Worm (Caenorhabditis elegans) whole organism, young adult: ENCODE measurements around the gene moe-3.

Source experiments
- B0336.3 ChIP-seq: fragments of 200-800 bp; sonication (Bioruptor generic); IDR thresholded peaks from 2 replicates; pipeline ENCODE4 v1.3.6; 2022; ENCODE audit warnings: missing genetic modification characterization, missing compliant biosample characterization
- C06A6.2 ChIP-seq: fragments of 200-800 bp; sonication (Bioruptor generic); conservative IDR thresholded peaks from 2 replicates; pipeline ENCODE4 v1.3.6; 2022; ENCODE audit warnings: missing genetic modification characterization, missing compliant biosample characterization
- D2030.7 ChIP-seq: fragments of 200-800 bp; sonication (Bioruptor generic); IDR thresholded peaks from 2 replicates; pipeline ENCODE4 v1.3.6; 2022; ENCODE audit warnings: missing genetic modification reagents, missing genetic modification characterization, missing compliant biosample characterization
- F33H1.4 ChIP-seq: fragments of 200-800 bp; sonication (Bioruptor generic); IDR thresholded peaks from 2 replicates; pipeline ENCODE4 v1.3.6; 2022; ENCODE audit warnings: missing genetic modification reagents, missing genetic modification characterization, missing compliant biosample characterization
- F37B4.10 ChIP-seq: fragments of 200-800 bp; sonication (Bioruptor generic); IDR thresholded peaks from 2 replicates; pipeline ENCODE4 v1.3.6; 2022; ENCODE audit warnings: missing genetic modification characterization, missing compliant biosample characterization
- F52B5.7 ChIP-seq: sonication (generic microtip); optimal IDR thresholded peaks from 2 replicates; lab custom pipeline; 2016; ENCODE audit warnings: mild to moderate bottlenecking, missing genetic modification characterization, missing compliant biosample characterization
- F57C9.4 ChIP-seq: sonication (generic microtip); optimal IDR thresholded peaks from 2 replicates; lab custom pipeline; 2017; ENCODE audit warnings: mild to moderate bottlenecking, missing genetic modification characterization, missing compliant biosample characterization
- K11D2.4 ChIP-seq: fragments of 200-800 bp; sonication (Bioruptor generic); IDR thresholded peaks from 2 replicates; pipeline ENCODE4 v1.3.6; 2022; ENCODE audit warnings: missing genetic modification reagents, missing genetic modification characterization, missing compliant biosample characterization
- Y53G8AR.9 ChIP-seq: fragments of 200-800 bp; sonication (Bioruptor generic); conservative IDR thresholded peaks from 2 replicates; pipeline ENCODE4 v1.3.6; 2022; ENCODE audit warnings: missing genetic modification reagents, missing genetic modification characterization, missing compliant biosample characterization
- Y95B8A.8 ChIP-seq: fragments of 200-800 bp; sonication (Bioruptor generic); IDR thresholded peaks from 2 replicates; pipeline ENCODE4 v1.3.6; 2022; ENCODE audit warnings: missing genetic modification reagents, missing genetic modification characterization, missing compliant biosample characterization
- akir-1 ChIP-seq: fragments of 200-800 bp; sonication (Bioruptor generic); optimal IDR thresholded peaks from 2 replicates; lab custom pipeline; 2018; ENCODE audit warnings: mild to moderate bottlenecking, missing genetic modification characterization, moderate library complexity, missing compliant biosample characterization
- atf-7 ChIP-seq: sonication (generic microtip); optimal IDR thresholded peaks from 2 replicates; lab custom pipeline; 2017; ENCODE audit warnings: mild to moderate bottlenecking, missing genetic modification characterization, missing compliant biosample characterization
- attf-5 ChIP-seq: fragments of 200-800 bp; sonication (Bioruptor generic); optimal IDR thresholded peaks from 2 replicates; lab custom pipeline; 2018; ENCODE audit warnings: mild to moderate bottlenecking, missing genetic modification characterization, missing compliant biosample characterization
- attf-6 ChIP-seq: fragments of 200-800 bp; sonication (Bioruptor generic); IDR thresholded peaks from 2 replicates; pipeline ENCODE4 v1.3.6; 2022; ENCODE audit warnings: missing genetic modification reagents, missing genetic modification characterization, missing compliant biosample characterization
- cebp-1 ChIP-seq, 2 experiments: fragments of 200-800 bp in 1 of 2; sonication (Bioruptor generic) in 1 of 2; sonication (generic microtip) in 1 of 2; IDR thresholded peaks in 1 of 2; optimal IDR thresholded peaks in 1 of 2; 2 replicates each; pipeline versions ENCODE4 v1.3.6 to Lab custom; 2017 to 2022; ENCODE audit warnings: missing compliant biosample characterization in 2 of 2, missing genetic modification characterization in 2 of 2, mild to moderate bottlenecking in 1 of 2, missing genetic modification reagents in 1 of 2, moderate library complexity in 1 of 2
- ceh-79 ChIP-seq: sonication (generic microtip); optimal IDR thresholded peaks from 2 replicates; lab custom pipeline; 2017; ENCODE audit warnings: mild to moderate bottlenecking, missing genetic modification characterization, missing compliant biosample characterization
- die-1 ChIP-seq: sonication (generic microtip); optimal IDR thresholded peaks from 2 replicates; lab custom pipeline; 2016; ENCODE audit warnings: missing genotype, mild to moderate bottlenecking, missing genetic modification characterization, missing compliant biosample characterization
- egrh-3 ChIP-seq: fragments of 200-800 bp; sonication (Bioruptor generic); IDR thresholded peaks from 2 replicates; pipeline ENCODE4 v1.3.6; 2022; ENCODE audit warnings: missing genetic modification reagents, missing genetic modification characterization, missing compliant biosample characterization
- ets-4 ChIP-seq: fragments of 200-800 bp; sonication (Bioruptor generic); optimal IDR thresholded peaks from 2 replicates; lab custom pipeline; 2018; ENCODE audit warnings: mild to moderate bottlenecking, missing genetic modification characterization, missing compliant biosample characterization
- gei-17 ChIP-seq: fragments of 200-800 bp; sonication (Bioruptor generic); optimal IDR thresholded peaks from 2 replicates; lab custom pipeline; 2018; ENCODE audit warnings: mild to moderate bottlenecking, missing genetic modification characterization, missing compliant biosample characterization
- hlh-26 ChIP-seq: fragments of 200-800 bp; sonication (Bioruptor generic); conservative IDR thresholded peaks from 2 replicates; pipeline ENCODE4 v1.3.6; 2022; ENCODE audit warnings: missing genetic modification reagents, missing genetic modification characterization, missing compliant biosample characterization
- let-607 ChIP-seq, 2 experiments: fragments of 200-800 bp in 1 of 2; sonication (Bioruptor generic) in 1 of 2; sonication (generic microtip) in 1 of 2; optimal IDR thresholded peaks; 2 replicates each; lab custom pipeline; 2016 to 2018; ENCODE audit warnings: mild to moderate bottlenecking in 2 of 2, missing compliant biosample characterization in 2 of 2, missing genetic modification characterization in 2 of 2, moderate library complexity in 2 of 2, missing genotype in 1 of 2
- lin-54 ChIP-seq: fragments of 200-800 bp; sonication (Bioruptor generic); optimal IDR thresholded peaks from 2 replicates; lab custom pipeline; 2018; ENCODE audit warnings: mild to moderate bottlenecking, missing genetic modification characterization, missing compliant biosample characterization
- madf-3 ChIP-seq: fragments of 200-800 bp; sonication (Bioruptor generic); IDR thresholded peaks from 2 replicates; pipeline ENCODE4 v1.3.6; 2022; ENCODE audit warnings: missing genetic modification reagents, missing genetic modification characterization, missing compliant biosample characterization
- mcd-1 ChIP-seq: fragments of 200-800 bp; sonication (Bioruptor generic); IDR thresholded peaks from 2 replicates; pipeline ENCODE4 v1.3.6; 2022; ENCODE audit warnings: missing genetic modification reagents, missing genetic modification characterization, missing compliant biosample characterization
- mes-4 ChIP-seq: sonication (generic microtip); optimal IDR thresholded peaks from 2 replicates; lab custom pipeline; 2016; ENCODE audit warnings: missing genotype, missing genetic modification characterization, missing compliant biosample characterization
- mxl-1 ChIP-seq: sonication (generic microtip); optimal IDR thresholded peaks from 2 replicates; lab custom pipeline; 2016; ENCODE audit warnings: missing genetic modification characterization, missing compliant biosample characterization
- nhr-179 ChIP-seq: sonication (generic microtip); optimal IDR thresholded peaks from 2 replicates; lab custom pipeline; 2016; ENCODE audit warnings: mild to moderate bottlenecking, missing genetic modification characterization, missing compliant biosample characterization
- nhr-27 ChIP-seq: fragments of 200-800 bp; sonication (Bioruptor generic); optimal IDR thresholded peaks from 2 replicates; lab custom pipeline; 2018; ENCODE audit warnings: mild to moderate bottlenecking, missing genetic modification characterization, moderate library complexity, missing compliant biosample characterization
- nhr-90 ChIP-seq: sonication (generic microtip); optimal IDR thresholded peaks from 2 replicates; lab custom pipeline; 2016; ENCODE audit warnings: missing genotype, mild to moderate bottlenecking, missing genetic modification characterization, missing compliant biosample characterization
- pbrm-1 ChIP-seq: fragments of 200-800 bp; sonication (Bioruptor generic); IDR thresholded peaks from 2 replicates; pipeline ENCODE4 v1.3.6; 2022; ENCODE audit warnings: missing genetic modification reagents, missing genetic modification characterization, missing compliant biosample characterization
- rec-8 ChIP-seq, 2 experiments: sonication (generic microtip); optimal IDR thresholded peaks; 2 replicates each; lab custom pipeline; 2016; ENCODE audit warnings: mild to moderate bottlenecking in 2 of 2, missing genetic modification characterization in 2 of 2, missing genetic modification reagents in 2 of 2, missing genotype in 2 of 2, missing biosample characterization in 1 of 2, missing compliant biosample characterization in 1 of 2, moderate library complexity in 1 of 2
- snpc-4 ChIP-seq, 5 experiments: fragments of 150-350 bp in 1 of 5; sonication (generic microtip) in 4 of 5; optimal IDR thresholded peaks; 2 replicates each; lab custom pipeline; 2014 to 2018; ENCODE audit warnings: missing genetic modification characterization in 5 of 5, missing biosample characterization in 3 of 5, antibody characterized with exemption in 2 of 5, mild to moderate bottlenecking in 2 of 5, missing compliant biosample characterization in 2 of 5, missing genotype in 2 of 5, moderate library complexity in 2 of 5, missing genetic modification reagents in 1 of 5
- tlf-1 ChIP-seq: fragments of 200-800 bp; sonication (Bioruptor generic); optimal IDR thresholded peaks from 2 replicates; lab custom pipeline; 2018; ENCODE audit warnings: mild to moderate bottlenecking, missing genetic modification characterization, missing compliant biosample characterization
- zfh-2 ChIP-seq: fragments of 200-800 bp; sonication (Bioruptor generic); conservative IDR thresholded peaks from 2 replicates; pipeline ENCODE4 v1.3.6; 2022; ENCODE audit warnings: missing genetic modification reagents, missing genetic modification characterization, missing compliant biosample characterization
- zim-3 ChIP-seq: sonication (generic microtip); optimal IDR thresholded peaks from 2 replicates; lab custom pipeline; 2017; ENCODE audit warnings: mild to moderate bottlenecking, missing genetic modification characterization, moderate library complexity, missing compliant biosample characterization
- ztf-18 ChIP-seq: sonication (generic microtip); optimal IDR thresholded peaks from 2 replicates; lab custom pipeline; 2016; ENCODE audit warnings: missing genotype, mild to moderate bottlenecking, missing genetic modification characterization, missing compliant biosample characterization
- ztf-26 ChIP-seq: sonication (generic microtip); optimal IDR thresholded peaks from 2 replicates; lab custom pipeline; 2017; ENCODE audit warnings: missing genetic modification characterization, missing compliant biosample characterization
- ztf-6 ChIP-seq: fragments of 200-800 bp; sonication (Bioruptor generic); IDR thresholded peaks from 2 replicates; pipeline ENCODE4 v1.3.6; 2022; ENCODE audit warnings: missing genetic modification reagents, missing genetic modification characterization, missing compliant biosample characterization

The moe-3 gene

DNA sequence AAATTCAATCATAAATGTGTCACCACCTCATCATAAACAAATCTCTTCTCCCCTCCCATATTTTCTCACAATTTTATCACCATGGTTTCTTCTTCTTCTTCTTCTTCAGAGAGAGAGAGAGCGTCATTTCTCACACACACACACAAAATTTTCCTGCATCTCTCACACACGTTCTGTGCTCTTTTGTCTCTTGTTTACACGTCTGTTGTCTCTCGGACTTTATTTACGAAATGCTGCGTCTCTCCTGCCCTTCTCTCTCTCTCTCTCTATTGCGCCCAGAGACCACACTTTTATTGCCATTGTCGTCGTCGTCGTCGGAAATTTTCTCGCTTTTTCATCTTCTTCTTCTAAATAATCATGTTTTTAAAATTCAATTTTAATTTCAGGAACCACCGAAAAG lies 29.6 kb upstream of the moe-3 start, which contains the start of gene lec-1 (continued):
- TF ChIP-seq cebp-1 (GFP tag; IDR thresholded peaks at IDR 0.05; lab: Robert Waterston, UW) = no peak
- peak; percentile 55 for TF ChIP-seq cebp-1 (tag; optimal IDR thresholded peaks at IDR 0.05; lab: Kevin White, UChicago)
- no peak for TF ChIP-seq die-1 (tag; lab: Kevin White, UChicago)
- TF ChIP-seq ztf-18 (tag; lab: Kevin White, UChicago) = no peak
- no peak for TF ChIP-seq C06A6.2
- TF ChIP-seq snpc-4 (GFP tag; optimal IDR thresholded peaks at IDR 0.05; lab: Kevin White, UChicago) = no peak
- peak in 2 of 4 experiments; percentile 0 to 8 for TF ChIP-seq snpc-4 (tag; optimal IDR thresholded peaks at IDR 0.05; lab: Kevin White, UChicago)
- no peak for TF ChIP-seq nhr-179 (tag; lab: Kevin White, UChicago)
- TF ChIP-seq attf-5 (GFP tag; lab: Kevin White, UChicago) = no peak
- no peak for TF ChIP-seq nhr-27 (tag; lab: Kevin White, UChicago)
- no peak for TF ChIP-seq zim-3
- TF ChIP-seq nhr-90 (tag; lab: Kevin White, UChicago) = no peak
- peak in 1 of 2 experiments; percentile 6 for TF ChIP-seq let-607 (tag; optimal IDR thresholded peaks at IDR 0.05; lab: Kevin White, UChicago)
- no peak for TF ChIP-seq ceh-79 (tag; lab: Kevin White, UChicago)
- TF ChIP-seq K11D2.4 (GFP tag; lab: Robert Waterston, UW) = no peak
- no peak for TF ChIP-seq egrh-3
- no peak for TF ChIP-seq akir-1
- TF ChIP-seq D2030.7 = no peak
- no peak for TF ChIP-seq atf-7 (tag; lab: Kevin White, UChicago)
- no peak for TF ChIP-seq F33H1.4 (GFP tag; lab: Robert Waterston, UW)
- no peak for TF ChIP-seq tlf-1 (GFP tag; lab: Kevin White, UChicago)
- no peak for TF ChIP-seq B0336.3 (GFP tag; lab: Robert Waterston, UW)
- no peak for TF ChIP-seq hlh-26 (GFP tag; lab: Robert Waterston, UW)
- TF ChIP-seq Y95B8A.8 = no peak
- no peak for TF ChIP-seq F52B5.7 (tag; lab: Kevin White, UChicago)
- no peak for TF ChIP-seq ets-4 (GFP tag; lab: Kevin White, UChicago)
- no peak for TF ChIP-seq ztf-26
- TF ChIP-seq Y53G8AR.9 = no peak
- TF ChIP-seq gei-17 (GFP tag; lab: Kevin White, UChicago) = no peak
- no peak; the same call in 1 of the 2 replicates for TF ChIP-seq zfh-2 (GFP tag; lab: Robert Waterston, UW)
- peak; percentile 1 for TF ChIP-seq lin-54
- no peak for TF ChIP-seq pbrm-1 (GFP tag; lab: Robert Waterston, UW)
- no peak for TF ChIP-seq ztf-6 (GFP tag; lab: Robert Waterston, UW)
- no peak for TF ChIP-seq F57C9.4 (tag; lab: Kevin White, UChicago)
- TF ChIP-seq mcd-1 = no peak
- TF ChIP-seq, all 124 proteins: peak for 12

DNA sequence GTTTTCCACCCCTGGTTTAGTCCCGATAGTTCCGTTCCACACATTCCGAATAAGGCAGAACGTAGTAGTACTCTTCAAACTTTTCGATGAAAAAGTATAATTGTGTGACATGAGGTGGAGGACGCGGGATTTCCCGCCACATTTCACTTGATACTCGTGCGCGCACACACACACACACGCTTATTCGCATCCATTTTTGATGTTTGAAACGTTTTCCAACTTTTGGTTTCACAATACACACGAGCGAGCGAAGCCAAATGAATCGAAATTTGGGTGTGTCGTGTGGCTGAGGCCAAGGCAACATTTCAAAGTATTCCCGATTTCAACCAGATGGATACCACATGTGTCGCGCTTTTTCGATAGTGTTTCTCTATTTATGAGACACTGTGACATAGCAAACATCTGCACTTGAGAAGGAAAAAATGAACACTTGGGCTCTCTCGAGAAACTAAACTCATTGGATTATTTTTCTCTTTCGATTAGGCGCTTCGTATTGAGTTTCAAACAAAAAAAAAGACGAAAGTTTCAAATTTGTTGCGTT lies 28.1 kb upstream of the moe-3 start:
- TF ChIP-seq die-1 (tag; lab: Kevin White, UChicago) (no peak), attf-6 (no peak), cebp-1 (GFP tag; IDR thresholded peaks at IDR 0.05; lab: Robert Waterston, UW) (no peak), cebp-1 (tag; optimal IDR thresholded peaks at IDR 0.05; lab: Kevin White, UChicago) (peak; percentile 60), mxl-1 (no peak), rec-8 (tag; optimal IDR thresholded peaks at IDR 0.05; lab: Kevin White, UChicago) (no peak), F37B4.10 (no peak), egrh-3 (no peak), madf-3 (no peak), mes-4 (tag; lab: Kevin White, UChicago) (no peak)
- TF ChIP-seq, all 124 proteins: peak for 1
